Worm (Caenorhabditis elegans) whole organism, L2 larva: ENCODE results near the gene srh-298.

Experiments
- C34F6.9 ChIP-seq: fragments of 150-350 bp; optimal IDR thresholded peaks from 2 replicates; lab custom pipeline; 2014; ENCODE audit warnings: missing biosample characterization, missing genetic modification characterization
- F13H6.1 ChIP-seq: sonication (generic microtip); optimal IDR thresholded peaks from 2 replicates; lab custom pipeline; 2016; ENCODE audit warnings: missing genetic modification characterization, missing compliant biosample characterization
- Y55F3AM.14 ChIP-seq: fragments of 200-800 bp; sonication (Bioruptor generic); optimal IDR thresholded peaks from 2 replicates; lab custom pipeline; 2018; ENCODE audit warnings: mild to moderate bottlenecking, missing genetic modification characterization, missing compliant biosample characterization
- ZK546.5 ChIP-seq: sonication (generic microtip); optimal IDR thresholded peaks from 2 replicates; lab custom pipeline; 2017; ENCODE audit warnings: missing biosample characterization, missing genetic modification characterization
- alr-1 ChIP-seq: fragments of 150-350 bp; optimal IDR thresholded peaks from 2 replicates; lab custom pipeline; 2014; ENCODE audit warnings: missing biosample characterization, missing genetic modification characterization
- aly-2 ChIP-seq: fragments of 150-350 bp; optimal IDR thresholded peaks from 2 replicates; lab custom pipeline; 2014; ENCODE audit warnings: missing biosample characterization, missing genetic modification characterization
- blmp-1 ChIP-seq: sonication (generic microtip); optimal IDR thresholded peaks from 2 replicates; lab custom pipeline; 2017; ENCODE audit warnings: missing genetic modification characterization, mild to moderate bottlenecking, missing compliant biosample characterization, antibody characterized with exemption, moderate library complexity; ENCODE audit not compliant: insufficient read depth
- ceh-16 ChIP-seq: fragments of 150-350 bp; optimal IDR thresholded peaks from 2 replicates; lab custom pipeline; 2014; ENCODE audit warnings: missing biosample characterization, missing genetic modification characterization
- crh-2 ChIP-seq: sonication (generic microtip); optimal IDR thresholded peaks from 2 replicates; lab custom pipeline; 2017; ENCODE audit warnings: missing biosample characterization, missing genetic modification characterization
- egl-27 ChIP-seq: sonication (generic microtip); optimal IDR thresholded peaks from 3 replicates; lab custom pipeline; 2017; ENCODE audit warnings: missing biosample characterization, missing genetic modification reagents, missing genetic modification characterization
- elt-3 ChIP-seq: sonication (generic microtip); optimal IDR thresholded peaks from 2 replicates; lab custom pipeline; 2017; ENCODE audit warnings: missing biosample characterization, missing genetic modification characterization
- fos-1 ChIP-seq: fragments of 150-350 bp; optimal IDR thresholded peaks from 2 replicates; lab custom pipeline; 2014; ENCODE audit warnings: missing biosample characterization, missing genetic modification characterization
- gmeb-1 ChIP-seq: fragments of 150-350 bp; optimal IDR thresholded peaks from 2 replicates; lab custom pipeline; 2014; ENCODE audit warnings: missing biosample characterization, missing genetic modification characterization
- lin-11 ChIP-seq: fragments of 150-350 bp; sonication (generic microtip); optimal IDR thresholded peaks from 2 replicates; lab custom pipeline; 2014; ENCODE audit warnings: missing biosample characterization, missing genetic modification characterization, inconsistent platforms, mixed read lengths
- lin-13 ChIP-seq: fragments of 150-350 bp; optimal IDR thresholded peaks from 2 replicates; lab custom pipeline; 2014; ENCODE audit warnings: missing biosample characterization, missing genetic modification reagents, missing genetic modification characterization
- lin-39 ChIP-seq: fragments of 150-350 bp; optimal IDR thresholded peaks from 2 replicates; lab custom pipeline; 2014; ENCODE audit warnings: missing biosample characterization, missing genetic modification reagents, missing genetic modification characterization
- lsy-2 ChIP-seq, 2 experiments: fragments of 150-350 bp in 1 of 2; sonication (generic microtip) in 1 of 2; optimal IDR thresholded peaks; 2 replicates each; lab custom pipeline; 2014 to 2017; ENCODE audit warnings: missing biosample characterization in 2 of 2, missing genetic modification characterization in 2 of 2
- mab-5 ChIP-seq: fragments of 150-350 bp; optimal IDR thresholded peaks from 2 replicates; lab custom pipeline; 2014; ENCODE audit warnings: missing biosample characterization, missing genetic modification characterization
- mdl-1 ChIP-seq, 2 experiments: fragments of 150-350 bp in 1 of 2; sonication (generic microtip) in 1 of 2; optimal IDR thresholded peaks; 2 replicates each; lab custom pipeline; 2017; ENCODE audit warnings: missing biosample characterization in 2 of 2, missing genetic modification characterization in 2 of 2
- nhr-11 ChIP-seq: fragments of 150-350 bp; optimal IDR thresholded peaks from 2 replicates; lab custom pipeline; 2014; ENCODE audit warnings: missing biosample characterization, missing genetic modification characterization
- nhr-12 ChIP-seq: fragments of 150-350 bp; optimal IDR thresholded peaks from 2 replicates; lab custom pipeline; 2014; ENCODE audit warnings: missing biosample characterization, missing genetic modification characterization
- nhr-129 ChIP-seq: fragments of 150-350 bp; optimal IDR thresholded peaks from 2 replicates; lab custom pipeline; 2014; ENCODE audit warnings: missing biosample characterization, missing genetic modification characterization
- nhr-21 ChIP-seq: fragments of 150-350 bp; optimal IDR thresholded peaks from 2 replicates; lab custom pipeline; 2014; ENCODE audit warnings: missing biosample characterization, missing genetic modification characterization
- nhr-237 ChIP-seq: fragments of 150-350 bp; optimal IDR thresholded peaks from 2 replicates; lab custom pipeline; 2014; ENCODE audit warnings: missing biosample characterization, missing genetic modification characterization
- nhr-25 ChIP-seq: fragments of 150-350 bp; sonication (generic microtip); optimal IDR thresholded peaks from 3 replicates; lab custom pipeline; 2014; ENCODE audit warnings: missing biosample characterization, missing genetic modification characterization
- nhr-6 ChIP-seq: fragments of 150-350 bp; optimal IDR thresholded peaks from 2 replicates; lab custom pipeline; 2014; ENCODE audit warnings: missing biosample characterization, missing genetic modification characterization
- nhr-77 ChIP-seq: fragments of 150-350 bp; optimal IDR thresholded peaks from 2 replicates; lab custom pipeline; 2014; ENCODE audit warnings: missing biosample characterization, missing genetic modification characterization
- sem-4 ChIP-seq: fragments of 150-350 bp; optimal IDR thresholded peaks from 2 replicates; lab custom pipeline; 2014; ENCODE audit warnings: missing biosample characterization, missing genetic modification reagents, missing genetic modification characterization
- sma-3 ChIP-seq: sonication (generic microtip); optimal IDR thresholded peaks from 2 replicates; lab custom pipeline; 2016; ENCODE audit warnings: missing genetic modification reagents, missing genetic modification characterization, missing compliant biosample characterization
- sma-9 ChIP-seq, 2 experiments: fragments of 150-350 bp in 1 of 2; sonication (generic microtip) in 1 of 2; optimal IDR thresholded peaks; 2 replicates each; lab custom pipeline; 2014 to 2016; ENCODE audit warnings: missing genetic modification characterization in 2 of 2, mild to moderate bottlenecking in 1 of 2, missing biosample characterization in 1 of 2, missing compliant biosample characterization in 1 of 2, missing genetic modification reagents in 1 of 2, moderate library complexity in 1 of 2
- snpc-4 ChIP-seq: fragments of 150-350 bp; optimal IDR thresholded peaks from 2 replicates; lab custom pipeline; 2014; ENCODE audit warnings: missing biosample characterization, missing genetic modification characterization
- unc-39 ChIP-seq: fragments of 150-350 bp; optimal IDR thresholded peaks from 2 replicates; lab custom pipeline; 2014; ENCODE audit warnings: missing biosample characterization, missing genetic modification characterization
- unc-55 ChIP-seq: fragments of 150-350 bp; sonication (generic microtip); optimal IDR thresholded peaks from 3 replicates; lab custom pipeline; 2014; ENCODE audit warnings: missing biosample characterization, missing genetic modification reagents, missing genetic modification characterization
- zag-1 ChIP-seq: fragments of 150-350 bp; optimal IDR thresholded peaks from 2 replicates; lab custom pipeline; 2014; ENCODE audit warnings: missing biosample characterization, missing genetic modification characterization
- ztf-1 ChIP-seq: fragments of 200-800 bp; sonication (Bioruptor generic); conservative IDR thresholded peaks from 2 replicates; pipeline ENCODE4 v1.3.6; 2022; ENCODE audit warnings: missing genetic modification characterization, missing compliant biosample characterization
- ztf-11 ChIP-seq: sonication (generic microtip); optimal IDR thresholded peaks from 2 replicates; lab custom pipeline; 2017; ENCODE audit warnings: missing biosample characterization, missing genetic modification characterization
- ztf-4 ChIP-seq: fragments of 150-350 bp; optimal IDR thresholded peaks from 2 replicates; lab custom pipeline; 2014; ENCODE audit warnings: missing biosample characterization, missing genetic modification characterization

The srh-298 gene

ce11 chrV:17845370-17845967 is 26.8 kb downstream of the srh-298 start:
- no peak for TF ChIP-seq nhr-21 (tag; lab: Kevin White, UChicago)
- TF ChIP-seq ZK546.5 (tag; lab: Kevin White, UChicago), result no peak
- TF ChIP-seq ceh-16 (tag; lab: Kevin White, UChicago), result no peak
- TF ChIP-seq zag-1 (tag; lab: Kevin White, UChicago), result no peak
- TF ChIP-seq snpc-4 (tag; lab: Kevin White, UChicago), result no peak
- TF ChIP-seq sma-9 (GFP tag; optimal IDR thresholded peaks at IDR 0.05; lab: Kevin White, UChicago), result no peak
- TF ChIP-seq sma-9 (tag; optimal IDR thresholded peaks at IDR 0.05; lab: Kevin White, UChicago), result no peak
- TF ChIP-seq Y55F3AM.14 (GFP tag; lab: Kevin White, UChicago), result no peak
- no peak for TF ChIP-seq fos-1 (tag; lab: Kevin White, UChicago)
- TF ChIP-seq ztf-11 (tag; lab: Kevin White, UChicago), result no peak
- no peak for TF ChIP-seq nhr-12
- no peak for TF ChIP-seq nhr-237 (tag; lab: Kevin White, UChicago)
- no peak for TF ChIP-seq unc-39

ce11 chrV:17855889-17856288 is 37.2 kb downstream of the srh-298 start, which contains the start of gene tcc-1:
TSS of gene tcc-1 (minus strand) at chrV:17855989.
- no peak for TF ChIP-seq nhr-129 (tag; lab: Kevin White, UChicago)
- no peak for TF ChIP-seq C34F6.9 (tag; lab: Kevin White, UChicago)
- TF ChIP-seq fos-1 (tag; lab: Kevin White, UChicago), result no peak
- no peak for TF ChIP-seq sma-9 (GFP tag; optimal IDR thresholded peaks at IDR 0.05; lab: Kevin White, UChicago)
- no peak for TF ChIP-seq sma-9 (tag; optimal IDR thresholded peaks at IDR 0.05; lab: Kevin White, UChicago)
- no peak for TF ChIP-seq F13H6.1
- no peak for TF ChIP-seq mdl-1 (tag; optimal IDR thresholded peaks at IDR 0.05; lab: Kevin White, UChicago)
- TF ChIP-seq nhr-25 (tag; lab: Kevin White, UChicago), result no peak
- no peak for TF ChIP-seq mab-5
- no peak for TF ChIP-seq lin-39 (tag; lab: Kevin White, UChicago)
- no peak for TF ChIP-seq crh-2 (tag; lab: Kevin White, UChicago)
- TF ChIP-seq aly-2 (tag; lab: Kevin White, UChicago), result no peak
- no peak for TF ChIP-seq lsy-2 (tag; optimal IDR thresholded peaks at IDR 0.05; lab: Kevin White, UChicago)
- TF ChIP-seq ztf-11 (tag; lab: Kevin White, UChicago), result no peak
- no peak for TF ChIP-seq sem-4 (tag; lab: Kevin White, UChicago)
- TF ChIP-seq nhr-11, result no peak

ce11 chrV:17857901-17858300 is 39.2 kb downstream of the srh-298 start:
- TF ChIP-seq sem-4 (tag; lab: Kevin White, UChicago) (peak; percentile 55), snpc-4 (tag; lab: Kevin White, UChicago) (peak; percentile 76), ceh-16 (tag; lab: Kevin White, UChicago) (peak; percentile 23), nhr-6 (peak; percentile 55), F13H6.1 (peak; percentile 94), ztf-11 (tag; lab: Kevin White, UChicago) (peak; percentile 2), nhr-77 (tag; lab: Kevin White, UChicago) (no peak), elt-3 (no peak), egl-27 (tag; lab: Kevin White, UChicago) (peak; percentile 80), Y55F3AM.14 (GFP tag; lab: Kevin White, UChicago) (no peak), zag-1 (tag; lab: Kevin White, UChicago) (peak; percentile 74), ztf-4 (tag; lab: Kevin White, UChicago) (no peak), sma-9 (GFP tag; optimal IDR thresholded peaks at IDR 0.05; lab: Kevin White, UChicago) (peak; percentile 80), sma-9 (tag; optimal IDR thresholded peaks at IDR 0.05; lab: Kevin White, UChicago) (no peak), C34F6.9 (tag; lab: Kevin White, UChicago) (peak; percentile 88), nhr-25 (tag; lab: Kevin White, UChicago) (peak; percentile 33), lin-13 (peak; percentile 78), unc-39 (no peak), lin-11 (tag; lab: Kevin White, UChicago) (peak; percentile 91), ztf-1 (GFP tag; lab: Robert Waterston, UW) (no peak), sma-3 (GFP tag; lab: Kevin White, UChicago) (peak; percentile 72), fos-1 (tag; lab: Kevin White, UChicago) (peak; percentile 69), nhr-129 (tag; lab: Kevin White, UChicago) (peak; percentile 91), blmp-1 (peak; percentile 29), nhr-237 (tag; lab: Kevin White, UChicago) (peak; percentile 32), mab-5 (peak; percentile 13), lsy-2 (tag; optimal IDR thresholded peaks at IDR 0.05; lab: Kevin White, UChicago) (peak; percentile 72 to 91), unc-55 (peak; percentile 87), crh-2 (tag; lab: Kevin White, UChicago) (peak; percentile 96), mdl-1 (tag; optimal IDR thresholded peaks at IDR 0.05; lab: Kevin White, UChicago) (peak; percentile 34 to 74), nhr-21 (tag; lab: Kevin White, UChicago) (peak; percentile 67), gmeb-1 (peak; percentile 52), alr-1 (no peak)
